Fruit fly (Drosophila melanogaster): Measurements from ENCODE around the gene Zw10.

The Zw10 gene

DNA sequence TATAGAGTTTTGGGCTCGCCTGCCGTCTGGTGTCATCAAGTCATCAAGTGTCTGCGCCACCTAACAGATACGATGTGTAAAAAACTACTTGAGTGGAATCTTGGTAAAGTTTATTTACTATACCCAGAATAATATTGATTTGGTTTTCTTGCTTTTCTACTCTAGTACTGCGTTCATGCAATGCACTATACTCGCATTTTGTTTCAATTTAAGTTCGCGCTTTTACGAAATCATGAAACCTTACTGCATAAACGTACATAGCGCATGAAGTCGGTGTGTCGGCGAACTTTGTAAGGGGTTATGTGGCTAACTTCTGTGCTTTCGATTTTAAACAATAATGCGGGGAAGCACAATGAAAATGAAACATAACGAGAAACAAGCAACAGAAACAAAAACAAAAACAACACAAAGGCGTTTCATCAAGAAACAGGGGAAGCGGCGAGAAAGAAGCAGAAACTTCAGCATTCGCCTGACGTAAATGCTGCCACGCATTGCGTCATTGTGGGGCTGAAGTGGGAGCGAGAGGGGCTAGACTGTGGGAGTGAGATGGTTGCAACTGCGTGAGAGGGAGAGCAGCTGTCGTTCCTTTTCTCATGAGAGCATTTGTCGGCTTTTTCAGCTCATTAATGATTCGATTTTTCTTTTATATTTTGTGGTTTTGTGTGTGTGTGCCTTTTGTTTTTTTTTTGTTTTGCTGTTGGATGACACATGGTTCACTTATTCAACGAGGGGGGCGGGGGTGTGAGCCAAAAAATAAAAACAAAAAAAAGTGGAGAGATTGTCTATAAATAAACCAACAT, 48.3 kb downstream of the Zw10 start (continued):
- no peak for TF ChIP-seq rib (GFP tag; IDR thresholded peaks at IDR 0.05)
- TF ChIP-seq Mad (GFP tag; optimal IDR thresholded peaks at IDR 0.05): no peak
- peak; percentile 62 for TF ChIP-seq Blimp-1 (GFP tag; optimal IDR thresholded peaks at IDR 0.05)
- no peak for TF ChIP-seq CG8924 (tag; optimal IDR thresholded peaks at IDR 0.05)
- no peak for TF ChIP-seq phol (tag; optimal IDR thresholded peaks at IDR 0.05)
- no peak for TF ChIP-seq Dfd (GFP tag; optimal IDR thresholded peaks at IDR 0.05)
- TF ChIP-seq E2f2 (GFP tag; IDR thresholded peaks at IDR 0.05): no peak
- TF ChIP-seq CG9727 (GFP tag; optimal IDR thresholded peaks at IDR 0.05): no peak
- peak; percentile 16 for TF ChIP-seq CG10543 (GFP tag; optimal IDR thresholded peaks at IDR 0.05)
- TF ChIP-seq z (GFP tag; IDR thresholded peaks at IDR 0.05): peak; percentile 51; the same call in 1 of the 3 replicates
- TF ChIP-seq CG9817 (tag; optimal IDR thresholded peaks at IDR 0.05): no peak
- no peak for TF ChIP-seq Bgb (GFP tag; IDR thresholded peaks at IDR 0.05; ENCODE audit: partially characterized antibody)
- TF ChIP-seq slbo (GFP tag; IDR thresholded peaks at IDR 0.05): peak; percentile 44; the same call in 1 of the 2 replicates
- peak; percentile 80 for TF ChIP-seq CG4820 (GFP tag; optimal IDR thresholded peaks at IDR 0.05)
- TF ChIP-seq chinmo (GFP tag; IDR thresholded peaks at IDR 0.05; ENCODE audit: partially characterized antibody): peak; percentile 93; the same call in 3 of the 4 replicates
- TF ChIP-seq vvl (GFP tag; IDR thresholded peaks at IDR 0.05): peak; percentile 42; the same call in 1 of the 2 replicates
- TF ChIP-seq Adf1 (GFP tag; IDR thresholded peaks at IDR 0.05): peak; percentile 63
- no peak for TF ChIP-seq CG11093 (GFP tag; IDR thresholded peaks at IDR 0.05)
- no peak for TF ChIP-seq CG10565 (GFP tag; optimal IDR thresholded peaks at IDR 0.05)
- TF ChIP-seq Xbp1 (GFP tag; optimal IDR thresholded peaks at IDR 0.05): no peak
- TF ChIP-seq gro (GFP tag; optimal IDR thresholded peaks at IDR 0.05): peak; percentile 36
- no peak for TF ChIP-seq CG8944 (GFP tag; optimal IDR thresholded peaks at IDR 0.05)
- TF ChIP-seq CG15269 (tag; optimal IDR thresholded peaks at IDR 0.05): no peak
- TF ChIP-seq cg (GFP tag; optimal IDR thresholded peaks at IDR 0.05): peak; percentile 46
- peak; percentile 11 for TF ChIP-seq pros (GFP tag; optimal IDR thresholded peaks at IDR 0.05)
- TF ChIP-seq lov (optimal IDR thresholded peaks at IDR 0.05): no peak
- TF ChIP-seq lov (GFP tag; IDR thresholded peaks at IDR 0.05): no peak
- TF ChIP-seq gce (GFP tag; IDR thresholded peaks at IDR 0.05): 0 out of 3 replicates have a peak, but pooled peaks have one; percentile 11
- no peak for TF ChIP-seq CG7556 (GFP tag; optimal IDR thresholded peaks at IDR 0.05)
- TF ChIP-seq Atf3 (GFP tag; optimal IDR thresholded peaks at IDR 0.05): peak; percentile 36
- TF ChIP-seq zfh2 (GFP tag; optimal IDR thresholded peaks at IDR 0.05): no peak
- no peak for TF ChIP-seq YL-1 (GFP tag; optimal IDR thresholded peaks at IDR 0.05)
- TF ChIP-seq Atf6 (GFP tag; IDR thresholded peaks at IDR 0.05): no peak
- peak; percentile 55 for TF ChIP-seq CG12769 (tag; optimal IDR thresholded peaks at IDR 0.05)
- TF ChIP-seq fru (optimal IDR thresholded peaks at IDR 0.05): no peak
- TF ChIP-seq CG7745 (tag; optimal IDR thresholded peaks at IDR 0.05): no peak
- peak; percentile 95 for TF ChIP-seq sd (tag; optimal IDR thresholded peaks at IDR 0.05)
- no peak for TF ChIP-seq CG31441 (GFP tag; IDR thresholded peaks at IDR 0.05)
- peak; percentile 84 for TF ChIP-seq pfk (GFP tag; optimal IDR thresholded peaks at IDR 0.05)
- no peak for TF ChIP-seq ttk (GFP tag; IDR thresholded peaks at IDR 0.05)
- no peak for TF ChIP-seq sens-2 (GFP tag; IDR thresholded peaks at IDR 0.05)
- TF ChIP-seq nau (GFP tag; optimal IDR thresholded peaks at IDR 0.05): peak; percentile 19
- 0 out of 2 replicates have a peak, but pooled peaks have one; percentile 17 for TF ChIP-seq CG32772 (GFP tag; IDR thresholded peaks at IDR 0.05)
- TF ChIP-seq crp (GFP tag; optimal IDR thresholded peaks at IDR 0.05): no peak
- TF ChIP-seq D19A (tag; optimal IDR thresholded peaks at IDR 0.05): no peak
- TF ChIP-seq chif (GFP tag; optimal IDR thresholded peaks at IDR 0.05): no peak
- no peak for TF ChIP-seq stc (GFP tag; IDR thresholded peaks at IDR 0.05)
- no peak for TF ChIP-seq odd (GFP tag; optimal IDR thresholded peaks at IDR 0.05)
- TF ChIP-seq hth (optimal IDR thresholded peaks at IDR 0.05): no peak
- no peak for TF ChIP-seq CG10462 (GFP tag; optimal IDR thresholded peaks at IDR 0.05)
